Worm (Caenorhabditis elegans): ENCODE results near the gene Y39B6A.27.

- TF ChIP-seq nhr-237 (tag; optimal IDR thresholded peaks at IDR 0.05), result no peak
- no peak for TF ChIP-seq nhr-76 (tag; optimal IDR thresholded peaks at IDR 0.05)
- no peak for TF ChIP-seq nhr-12 (tag; optimal IDR thresholded peaks at IDR 0.05)
- TF ChIP-seq ztf-11 (tag; optimal IDR thresholded peaks at IDR 0.05), result no peak
- no peak for TF ChIP-seq elt-3 (tag; optimal IDR thresholded peaks at IDR 0.05)
- no peak for TF ChIP-seq ceh-83 (GFP tag; optimal IDR thresholded peaks at IDR 0.05)
- no peak for TF ChIP-seq lsy-2 (tag; optimal IDR thresholded peaks at IDR 0.05)
These were observed 51.0 kb downstream of the Y39B6A.27 start, which contains the start of gene nhr-95 for ce11 chrV:19082541-19082940.
